Worm (Caenorhabditis elegans) whole organism, early embryonic: ENCODE measurements around the gene nkcc-1.

Experiments used
- B0310.2 ChIP-seq: sonication (generic microtip); optimal IDR thresholded peaks from 2 replicates; lab custom pipeline; 2016; ENCODE audit warnings: mild to moderate bottlenecking, missing genetic modification characterization, missing compliant biosample characterization
- F13C5.2 ChIP-seq: sonication (generic microtip); optimal IDR thresholded peaks from 2 replicates; lab custom pipeline; 2017; ENCODE audit warnings: mild to moderate bottlenecking, missing genetic modification characterization, inconsistent platforms, missing compliant biosample characterization
- aly-1 ChIP-seq: sonication (generic microtip); optimal IDR thresholded peaks from 2 replicates; lab custom pipeline; 2016; ENCODE audit warnings: missing genetic modification characterization, missing compliant biosample characterization
- ama-1 ChIP-seq: fragments of 150-350 bp; optimal IDR thresholded peaks from 2 replicates; lab custom pipeline; 2014
- ceh-36 ChIP-seq: sonication (generic microtip); optimal IDR thresholded peaks from 2 replicates; lab custom pipeline; 2016; ENCODE audit warnings: missing genetic modification characterization, inconsistent platforms, missing compliant biosample characterization
- hmbx-1 ChIP-seq: sonication (generic microtip); optimal IDR thresholded peaks from 2 replicates; lab custom pipeline; 2016; ENCODE audit warnings: mild to moderate bottlenecking, missing genetic modification characterization, missing compliant biosample characterization
- hmg-4 ChIP-seq: fragments of 200-800 bp; sonication (Bioruptor generic); optimal IDR thresholded peaks from 2 replicates; lab custom pipeline; 2018; ENCODE audit warnings: mild to moderate bottlenecking, missing genetic modification characterization, missing compliant biosample characterization
- hnd-1 ChIP-seq: sonication (generic microtip); optimal IDR thresholded peaks from 2 replicates; lab custom pipeline; 2016; ENCODE audit warnings: missing genetic modification characterization, missing compliant biosample characterization
- pes-1 ChIP-seq: fragments of 200-800 bp; sonication (Bioruptor generic); IDR thresholded peaks from 2 replicates; pipeline ENCODE4 v1.3.6; 2022; ENCODE audit warnings: missing genetic modification reagents, missing genetic modification characterization, missing compliant biosample characterization
- tbx-37 ChIP-seq: fragments of 200-800 bp; sonication (Bioruptor generic); conservative IDR thresholded peaks from 2 replicates; pipeline ENCODE4 v1.3.6; 2022; ENCODE audit warnings: missing genetic modification reagents, missing genetic modification characterization, missing compliant biosample characterization
- tra-4 ChIP-seq: sonication (generic microtip); optimal IDR thresholded peaks from 2 replicates; lab custom pipeline; 2017; ENCODE audit warnings: missing genetic modification characterization, missing compliant biosample characterization

ce11 chrIV:14103054-14103453, 20.8 kb downstream of the nkcc-1 start, which contains the start of gene F52B11.5:
- TF ChIP-seq ama-1 (lab: Kevin White, UChicago) (no peak), hnd-1 (tag; lab: Kevin White, UChicago) (no peak), aly-1 (tag; lab: Kevin White, UChicago) (no peak), F13C5.2 (tag; lab: Kevin White, UChicago) (no peak), hmbx-1 (tag; lab: Kevin White, UChicago) (no peak), pes-1 (GFP tag; lab: Robert Waterston, UW) (no peak), B0310.2 (no peak), hmg-4 (GFP tag; lab: Kevin White, UChicago) (no peak), tbx-37 (GFP tag; lab: Robert Waterston, UW) (no peak), ceh-36 (tag; lab: Kevin White, UChicago) (no peak), tra-4 (tag; lab: Kevin White, UChicago) (no peak)
